Worm (Caenorhabditis elegans) whole organism, L1 larva: ENCODE data around the gene F54F7.6.
A peak's percentile ranks its signal among the peaks of the same experiment; 100 is the strongest.

Source experiments
- alr-1 ChIP-seq: fragments of 200-800 bp; sonication (Bioruptor generic); optimal IDR thresholded peaks from 2 replicates; lab custom pipeline; 2018; ENCODE audit warnings: borderline replicate concordance, mild to moderate bottlenecking, missing genetic modification characterization, missing compliant biosample characterization
- blmp-1 ChIP-seq: fragments of 150-350 bp; optimal IDR thresholded peaks from 2 replicates; lab custom pipeline; 2014; ENCODE audit warnings: missing biosample characterization, missing genetic modification characterization
- ceh-63 ChIP-seq: fragments of 200-800 bp; sonication (Bioruptor generic); optimal IDR thresholded peaks from 2 replicates; lab custom pipeline; 2018; ENCODE audit warnings: mild to moderate bottlenecking, missing genetic modification characterization, missing compliant biosample characterization
- ceh-90 ChIP-seq: sonication (generic microtip); optimal IDR thresholded peaks from 2 replicates; lab custom pipeline; 2016; ENCODE audit warnings: missing genetic modification characterization, missing compliant biosample characterization
- efl-1 ChIP-seq, 4 experiments: fragments of 150-350 bp; optimal IDR thresholded peaks in 3 of 4; peaks in 1 of 4; 1 replicate in 1 of 4; 2 replicates in 3 of 4; lab custom pipeline; 2014; ENCODE audit warnings: missing biosample characterization in 2 of 4, missing genetic modification characterization in 2 of 4, missing genetic modification reagents in 2 of 4
- egl-13 ChIP-seq: sonication (generic microtip); optimal IDR thresholded peaks from 2 replicates; lab custom pipeline; 2016; ENCODE audit warnings: missing genotype, missing genetic modification reagents, missing genetic modification characterization, missing compliant biosample characterization
- egl-27 ChIP-seq, 2 experiments: fragments of 150-350 bp in 1 of 2; sonication (generic microtip); optimal IDR thresholded peaks; 3 replicates each; lab custom pipeline; 2017 to 2018; ENCODE audit warnings: missing biosample characterization in 2 of 2, missing genetic modification characterization in 2 of 2, missing genetic modification reagents in 2 of 2
- elt-3 ChIP-seq, 6 experiments: fragments of 150-350 bp in 1 of 6; sonication (generic microtip); optimal IDR thresholded peaks; 2 replicates each; lab custom pipeline; 2017 to 2018; ENCODE audit warnings: missing biosample characterization in 6 of 6, missing genetic modification characterization in 6 of 6, inconsistent platforms in 1 of 6
- fkh-10 ChIP-seq: sonication (generic microtip); optimal IDR thresholded peaks from 2 replicates; lab custom pipeline; 2017; ENCODE audit warnings: missing biosample characterization, missing genetic modification reagents, missing genetic modification characterization
- grh-1 ChIP-seq: fragments of 200-800 bp; sonication (Bioruptor generic); IDR thresholded peaks from 2 replicates; pipeline ENCODE4 v1.3.6; 2022; ENCODE audit warnings: missing genetic modification reagents, missing genetic modification characterization, missing compliant biosample characterization
- hlh-4 ChIP-seq: sonication (generic microtip); optimal IDR thresholded peaks from 2 replicates; lab custom pipeline; 2016; ENCODE audit warnings: mild to moderate bottlenecking, missing genetic modification characterization, missing compliant biosample characterization
- isw-1 ChIP-seq: fragments of 200-800 bp; sonication (Bioruptor generic); IDR thresholded peaks from 2 replicates; pipeline ENCODE4 v1.3.6; 2022; ENCODE audit warnings: missing genetic modification characterization, missing compliant biosample characterization
- jun-1 ChIP-seq: fragments of 150-350 bp; optimal IDR thresholded peaks from 2 replicates; lab custom pipeline; 2014; ENCODE audit warnings: missing biosample characterization, missing genetic modification reagents, missing genetic modification characterization
- lin-14 ChIP-seq: fragments of 200-800 bp; sonication (Bioruptor generic); optimal IDR thresholded peaks from 2 replicates; lab custom pipeline; 2018; ENCODE audit warnings: mild to moderate bottlenecking, missing genetic modification characterization, moderate library complexity, missing compliant biosample characterization
- lin-15B ChIP-seq: fragments of 150-350 bp; sonication (generic microtip); optimal IDR thresholded peaks from 3 replicates; lab custom pipeline; 2014; ENCODE audit warnings: missing biosample characterization, missing genetic modification characterization
- lin-35 ChIP-seq, 2 experiments: fragments of 150-350 bp; optimal IDR thresholded peaks; 2 replicates each; lab custom pipeline; 2014; ENCODE audit warnings: missing biosample characterization in 2 of 2, missing genetic modification characterization in 2 of 2, missing genetic modification reagents in 2 of 2
- lir-3 ChIP-seq: sonication (generic microtip); optimal IDR thresholded peaks from 2 replicates; lab custom pipeline; 2016; ENCODE audit warnings: mild to moderate bottlenecking, missing genetic modification characterization, moderate library complexity, missing compliant biosample characterization; ENCODE audit not compliant: poor library complexity
- mdl-1 ChIP-seq, 2 experiments: fragments of 150-350 bp; optimal IDR thresholded peaks; 2 replicates each; lab custom pipeline; 2014 to 2017; ENCODE audit warnings: missing biosample characterization in 2 of 2, missing genetic modification characterization in 2 of 2, inconsistent platforms in 1 of 2
- nhr-12 ChIP-seq: sonication (generic microtip); optimal IDR thresholded peaks from 2 replicates; lab custom pipeline; 2017; ENCODE audit warnings: missing biosample characterization, missing genetic modification characterization
- nhr-84 ChIP-seq: sonication (generic microtip); optimal IDR thresholded peaks from 2 replicates; lab custom pipeline; 2017; ENCODE audit warnings: missing biosample characterization, missing genetic modification characterization
- nhr-90 ChIP-seq: sonication (generic microtip); optimal IDR thresholded peaks from 2 replicates; lab custom pipeline; 2016; ENCODE audit warnings: mild to moderate bottlenecking, missing genetic modification characterization, missing compliant biosample characterization; ENCODE audit not compliant: poor library complexity
- pax-3 ChIP-seq: fragments of 200-800 bp; sonication (Bioruptor generic); optimal IDR thresholded peaks from 2 replicates; lab custom pipeline; 2018; ENCODE audit warnings: mild to moderate bottlenecking, missing genetic modification characterization, moderate library complexity, missing compliant biosample characterization
- rnt-1 ChIP-seq: sonication (generic microtip); optimal IDR thresholded peaks from 2 replicates; lab custom pipeline; 2016; ENCODE audit warnings: mild to moderate bottlenecking, missing genetic modification characterization, moderate library complexity, missing compliant biosample characterization
- sptf-1 ChIP-seq: fragments of 150-350 bp; optimal IDR thresholded peaks from 2 replicates; lab custom pipeline; 2014; ENCODE audit warnings: missing biosample characterization, missing genetic modification characterization
- tlp-1 ChIP-seq: fragments of 150-350 bp; optimal IDR thresholded peaks from 2 replicates; lab custom pipeline; 2014; ENCODE audit warnings: missing biosample characterization, missing genetic modification characterization
- unc-130 ChIP-seq: fragments of 150-350 bp; optimal IDR thresholded peaks from 2 replicates; lab custom pipeline; 2017; ENCODE audit warnings: missing biosample characterization, missing genetic modification characterization, inconsistent platforms
- unc-30 ChIP-seq: sonication (generic microtip); optimal IDR thresholded peaks from 2 replicates; lab custom pipeline; 2017; ENCODE audit warnings: missing biosample characterization, missing genetic modification characterization
- unc-62 ChIP-seq: fragments of 150-350 bp; optimal IDR thresholded peaks from 2 replicates; lab custom pipeline; 2014; ENCODE audit warnings: missing biosample characterization, missing genetic modification reagents, missing genetic modification characterization
- unc-86 ChIP-seq: sonication (generic microtip); optimal IDR thresholded peaks from 2 replicates; lab custom pipeline; 2016; ENCODE audit warnings: missing genetic modification characterization, missing compliant biosample characterization
- vab-15 ChIP-seq: sonication (generic microtip); optimal IDR thresholded peaks from 2 replicates; lab custom pipeline; 2017; ENCODE audit warnings: missing genotype, mild to moderate bottlenecking, missing genetic modification characterization, missing compliant biosample characterization
- xbp-1 ChIP-seq: sonication (generic microtip); optimal IDR thresholded peaks from 2 replicates; lab custom pipeline; 2016; ENCODE audit warnings: missing genetic modification characterization, missing compliant biosample characterization
- zag-1 ChIP-seq: fragments of 150-350 bp; optimal IDR thresholded peaks from 2 replicates; lab custom pipeline; 2014; ENCODE audit warnings: missing biosample characterization, missing genetic modification characterization
- ztf-11 ChIP-seq, 2 experiments: sonication (generic microtip); optimal IDR thresholded peaks; 2 replicates each; lab custom pipeline; 2016 to 2017; ENCODE audit warnings: missing genetic modification characterization in 2 of 2, missing biosample characterization in 1 of 2, missing compliant biosample characterization in 1 of 2
- ztf-4 ChIP-seq: fragments of 150-350 bp; optimal IDR thresholded peaks from 2 replicates; lab custom pipeline; 2014; ENCODE audit warnings: missing biosample characterization, missing genetic modification characterization

The F54F7.6 gene

ce11 chrX:11843363-11843762 is 21.8 kb upstream of the F54F7.6 start, which contains the start of gene F54F7.2:
TSS of gene F54F7.2 (plus strand) at chrX:11843663.
- TF ChIP-seq sptf-1 (tag; lab: Kevin White, UChicago) = no peak
- no peak for TF ChIP-seq egl-27 (tag; optimal IDR thresholded peaks at IDR 0.05; lab: Kevin White, UChicago)
- TF ChIP-seq ceh-90 = no peak
- no peak for TF ChIP-seq egl-13 (tag; lab: Kevin White, UChicago)
- no peak for TF ChIP-seq blmp-1
- TF ChIP-seq tlp-1 (tag; lab: Kevin White, UChicago) = no peak
- TF ChIP-seq lir-3 (tag; lab: Kevin White, UChicago) = no peak
- no peak for TF ChIP-seq elt-3 (tag; optimal IDR thresholded peaks at IDR 0.05; lab: Kevin White, UChicago)
- TF ChIP-seq alr-1 = no peak
- TF ChIP-seq unc-30 (tag; lab: Kevin White, UChicago) = no peak
- TF ChIP-seq unc-130 (tag; lab: Kevin White, UChicago) = no peak
- TF ChIP-seq nhr-84 = no peak
- no peak for TF ChIP-seq isw-1 (GFP tag; lab: Robert Waterston, UW)
- no peak for TF ChIP-seq grh-1 (GFP tag; lab: Robert Waterston, UW)
- TF ChIP-seq hlh-4 (tag; lab: Kevin White, UChicago) = no peak
- TF ChIP-seq ceh-63 (GFP tag; lab: Kevin White, UChicago) = no peak
- TF ChIP-seq vab-15 (tag; lab: Kevin White, UChicago) = no peak

DNA sequence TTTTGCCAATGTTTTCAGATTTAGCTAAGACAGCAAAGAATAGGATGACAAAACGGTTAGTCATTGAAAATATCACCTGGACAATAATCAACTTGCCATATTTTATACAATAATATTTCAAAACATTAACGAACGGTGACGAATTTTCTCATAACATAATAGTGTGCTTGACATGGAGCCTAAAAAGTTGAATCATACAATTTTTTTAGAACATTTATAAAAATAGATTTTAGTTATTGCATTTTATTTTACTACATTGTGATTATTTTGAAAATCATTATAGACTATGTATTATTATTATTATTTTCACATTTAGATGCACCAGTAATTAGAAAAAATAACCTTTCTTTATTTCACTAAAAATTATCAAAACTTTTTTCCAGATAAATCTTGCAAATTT is 16.6 kb upstream of the F54F7.6 start, which contains the start of gene F54F7.9:
TSS of gene F54F7.9 (minus strand) at position 101 of the 400 bp plus-strand sequence.
- TF ChIP-seq jun-1 (tag; lab: Kevin White, UChicago) (no peak), fkh-10 (GFP tag; lab: Kevin White, UChicago) (no peak)

DNA sequence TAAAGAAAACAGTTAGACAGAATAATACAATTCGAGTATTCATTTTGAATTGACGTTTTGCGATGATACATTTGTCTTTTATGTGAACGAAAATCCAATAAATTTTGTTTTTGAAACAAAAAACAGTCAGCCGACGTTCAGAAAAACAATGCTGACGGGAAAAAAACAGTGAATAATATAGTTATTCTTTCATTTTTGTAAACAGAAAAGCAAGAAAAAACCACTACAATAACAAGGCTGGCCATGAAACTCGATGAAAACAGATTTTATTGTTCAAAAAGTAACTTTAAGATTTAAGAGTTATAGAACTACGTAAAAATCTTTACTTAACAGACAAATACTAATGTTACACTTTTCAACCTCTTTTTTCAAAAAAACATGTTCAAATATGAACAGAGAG is 15.1 kb upstream of the F54F7.6 start, which contains the start of gene F54F7.3:
TSS of gene F54F7.3 (minus strand) at position 101 of the 400 bp plus-strand sequence.
- TF ChIP-seq xbp-1 (tag; lab: Kevin White, UChicago) (no peak), efl-1 (optimal IDR thresholded peaks at IDR 0.05; lab: Kevin White, UChicago) (no peak), efl-1 (GFP tag; optimal IDR thresholded peaks at IDR 0.05 in 1 of 2; lab: Kevin White, UChicago) (peak in 1 of 2 experiments; percentile 31)
- TF ChIP-seq, all 84 proteins: peak for 1

DNA sequence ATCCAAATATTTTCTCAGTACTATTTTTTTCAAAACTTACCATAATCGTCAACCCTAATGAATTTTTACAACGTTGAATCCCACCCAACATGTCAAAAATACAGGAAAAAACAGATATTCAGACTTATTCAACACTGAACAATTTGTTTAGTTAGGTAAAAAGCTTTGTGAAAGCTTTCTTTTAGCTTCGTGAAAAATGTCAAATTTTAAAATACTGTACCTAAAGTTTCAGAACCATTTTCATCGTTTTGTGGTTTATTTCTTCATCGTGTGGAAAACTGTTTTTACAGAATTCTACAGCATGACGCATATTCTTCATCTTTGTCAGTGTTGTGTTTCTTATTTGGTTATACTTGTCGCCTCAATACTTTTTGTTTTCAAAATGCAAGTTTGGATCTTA is 14.6 kb upstream of the F54F7.6 start, which contains the start of gene F54F7.14:
TSS of gene F54F7.14 (plus strand) at position 301 of the 400 bp plus-strand sequence.
- TF ChIP-seq lin-14 (GFP tag; lab: Kevin White, UChicago) (no peak), mdl-1 (tag; optimal IDR thresholded peaks at IDR 0.05; lab: Kevin White, UChicago) (no peak)

DNA sequence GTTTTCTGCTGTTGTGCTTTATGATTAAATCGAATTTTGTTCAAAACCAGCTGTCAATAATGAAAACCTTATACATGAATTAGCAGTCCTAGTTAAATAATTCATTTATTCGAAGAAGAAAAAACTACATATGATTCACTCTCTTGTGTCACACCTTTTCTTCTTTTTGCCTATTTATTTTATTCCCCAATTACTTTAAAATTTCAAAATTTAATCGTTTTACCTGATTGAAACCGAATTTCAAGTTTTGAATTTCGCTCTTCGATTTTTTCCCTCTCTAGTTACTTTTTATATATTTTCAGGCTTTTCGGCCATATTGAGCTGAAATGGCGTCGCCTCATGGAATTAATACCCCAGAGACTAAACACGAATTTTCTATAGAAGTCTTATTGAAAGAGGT is 12.7 kb upstream of the F54F7.6 start, which contains the start of gene xtr-1:
TSS of gene xtr-1 (plus strand) at position 301 of the 400 bp plus-strand sequence.
- TF ChIP-seq pax-3 (tag; lab: Kevin White, UChicago) = no peak
- no peak for TF ChIP-seq zag-1 (tag; lab: Kevin White, UChicago)
- no peak for TF ChIP-seq unc-86
- TF ChIP-seq lin-35 (GFP tag; optimal IDR thresholded peaks at IDR 0.05; lab: Kevin White, UChicago) = no peak
- no peak for TF ChIP-seq lin-15B (tag; lab: Kevin White, UChicago)
- no peak for TF ChIP-seq rnt-1 (tag; lab: Kevin White, UChicago)
- no peak for TF ChIP-seq ztf-4 (tag; lab: Kevin White, UChicago)
- no peak for TF ChIP-seq nhr-12 (tag; lab: Kevin White, UChicago)
- no peak for TF ChIP-seq nhr-84
- TF ChIP-seq egl-27 (tag; optimal IDR thresholded peaks at IDR 0.05; lab: Kevin White, UChicago) = no peak
- TF ChIP-seq elt-3 (tag; optimal IDR thresholded peaks at IDR 0.05; lab: Kevin White, UChicago) = no peak
- TF ChIP-seq unc-62 (GFP tag; lab: Kevin White, UChicago) = no peak
- no peak for TF ChIP-seq ztf-11 (tag; optimal IDR thresholded peaks at IDR 0.05; lab: Kevin White, UChicago)
- TF ChIP-seq nhr-90 (tag; lab: Kevin White, UChicago) = no peak
- no peak for TF ChIP-seq egl-13 (tag; lab: Kevin White, UChicago)
